Worm (Caenorhabditis elegans) whole organism, L2 larva: ENCODE data around the gene cwn-1.

Source experiments
- F13H6.1 ChIP-seq: sonication (generic microtip); optimal IDR thresholded peaks from 2 replicates; lab custom pipeline; 2016; ENCODE audit warnings: missing genetic modification characterization, missing compliant biosample characterization
- Y55F3AM.14 ChIP-seq: fragments of 200-800 bp; sonication (Bioruptor generic); optimal IDR thresholded peaks from 2 replicates; lab custom pipeline; 2018; ENCODE audit warnings: mild to moderate bottlenecking, missing genetic modification characterization, missing compliant biosample characterization
- crh-2 ChIP-seq: sonication (generic microtip); optimal IDR thresholded peaks from 2 replicates; lab custom pipeline; 2017; ENCODE audit warnings: missing biosample characterization, missing genetic modification characterization
- fos-1 ChIP-seq: fragments of 150-350 bp; optimal IDR thresholded peaks from 2 replicates; lab custom pipeline; 2014; ENCODE audit warnings: missing biosample characterization, missing genetic modification characterization
- lin-39 ChIP-seq: fragments of 150-350 bp; optimal IDR thresholded peaks from 2 replicates; lab custom pipeline; 2014; ENCODE audit warnings: missing biosample characterization, missing genetic modification reagents, missing genetic modification characterization
- mab-5 ChIP-seq: fragments of 150-350 bp; optimal IDR thresholded peaks from 2 replicates; lab custom pipeline; 2014; ENCODE audit warnings: missing biosample characterization, missing genetic modification characterization
- nhr-25 ChIP-seq: fragments of 150-350 bp; sonication (generic microtip); optimal IDR thresholded peaks from 3 replicates; lab custom pipeline; 2014; ENCODE audit warnings: missing biosample characterization, missing genetic modification characterization
- peb-1 ChIP-seq: fragments of 150-350 bp; optimal IDR thresholded peaks from 2 replicates; lab custom pipeline; 2014; ENCODE audit warnings: missing biosample characterization, missing genetic modification characterization
- snpc-4 ChIP-seq: fragments of 150-350 bp; optimal IDR thresholded peaks from 2 replicates; lab custom pipeline; 2014; ENCODE audit warnings: missing biosample characterization, missing genetic modification characterization

The cwn-1 gene

DNA sequence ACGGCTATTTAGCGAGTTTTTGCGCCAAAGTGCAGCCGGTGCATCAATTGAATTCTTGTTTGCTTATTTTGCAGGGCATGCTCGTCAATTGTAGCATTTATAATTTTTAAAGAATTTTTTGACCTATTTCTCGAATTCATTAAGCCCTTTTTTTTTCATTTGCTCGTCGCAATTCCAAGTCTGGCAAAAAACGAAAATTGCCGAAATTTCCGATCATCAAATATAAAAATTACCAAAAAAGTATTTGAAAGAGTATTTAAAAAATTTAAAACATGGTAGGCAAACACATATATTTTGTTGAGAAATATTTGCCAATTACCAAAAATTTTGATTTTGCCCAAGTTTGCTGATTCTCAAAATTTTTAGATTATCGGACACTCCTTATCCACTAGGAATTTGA lies 49.3 kb downstream of the cwn-1 start, which contains the start of gene C50D2.6:
C50D2.6 (plus strand) TSS at position 301 of the 400 bp plus-strand sequence.
- no peak for TF ChIP-seq lin-39 (tag; lab: Kevin White, UChicago)
- TF ChIP-seq Y55F3AM.14 (GFP tag; lab: Kevin White, UChicago) = no peak
- no peak for TF ChIP-seq F13H6.1
- no peak for TF ChIP-seq crh-2 (tag; lab: Kevin White, UChicago)
- no peak for TF ChIP-seq snpc-4 (tag; lab: Kevin White, UChicago)
- TF ChIP-seq nhr-25 = no peak
- no peak for TF ChIP-seq peb-1
- TF ChIP-seq mab-5 (tag; lab: Kevin White, UChicago) = no peak
- no peak for TF ChIP-seq fos-1 (tag; lab: Kevin White, UChicago)
